Worm (Caenorhabditis elegans) whole organism, early embryonic: ENCODE data around the gene F11D5.1.

ENCODE experiments used
- F13C5.2 ChIP-seq: sonication (generic microtip); optimal IDR thresholded peaks from 2 replicates; lab custom pipeline; 2017; ENCODE audit warnings: mild to moderate bottlenecking, missing genetic modification characterization, inconsistent platforms, missing compliant biosample characterization
- ama-1 ChIP-seq: fragments of 150-350 bp; optimal IDR thresholded peaks from 2 replicates; lab custom pipeline; 2014
- ceh-13 ChIP-seq: fragments of 200-800 bp; sonication (Bioruptor generic); optimal IDR thresholded peaks from 2 replicates; lab custom pipeline; 2018; ENCODE audit warnings: mild to moderate bottlenecking, missing genetic modification characterization, missing compliant biosample characterization
- ceh-36 ChIP-seq: sonication (generic microtip); optimal IDR thresholded peaks from 2 replicates; lab custom pipeline; 2016; ENCODE audit warnings: missing genetic modification characterization, inconsistent platforms, missing compliant biosample characterization
- ets-7 ChIP-seq: sonication (generic microtip); optimal IDR thresholded peaks from 2 replicates; lab custom pipeline; 2016; ENCODE audit warnings: missing genotype, missing genetic modification characterization, missing compliant biosample characterization
- hnd-1 ChIP-seq: sonication (generic microtip); optimal IDR thresholded peaks from 2 replicates; lab custom pipeline; 2016; ENCODE audit warnings: missing genetic modification characterization, missing compliant biosample characterization
- pes-1 ChIP-seq: fragments of 200-800 bp; sonication (Bioruptor generic); IDR thresholded peaks from 2 replicates; pipeline ENCODE4 v1.3.6; 2022; ENCODE audit warnings: missing genetic modification reagents, missing genetic modification characterization, missing compliant biosample characterization
- scrt-1 ChIP-seq: fragments of 200-800 bp; sonication (Bioruptor generic); IDR thresholded peaks from 2 replicates; pipeline ENCODE4 v1.3.6; 2022; ENCODE audit warnings: missing genetic modification characterization, missing compliant biosample characterization
- sea-1 ChIP-seq: fragments of 200-800 bp; sonication (Bioruptor generic); conservative IDR thresholded peaks from 2 replicates; pipeline ENCODE4 v1.3.6; 2022; ENCODE audit warnings: missing genetic modification characterization, missing compliant biosample characterization
- tbx-11 ChIP-seq: fragments of 200-800 bp; sonication (Bioruptor generic); IDR thresholded peaks from 2 replicates; pipeline ENCODE4 v1.3.6; 2022; ENCODE audit warnings: missing genetic modification characterization, missing compliant biosample characterization
- tra-4 ChIP-seq: sonication (generic microtip); optimal IDR thresholded peaks from 2 replicates; lab custom pipeline; 2017; ENCODE audit warnings: missing genetic modification characterization, missing compliant biosample characterization

- TF ChIP-seq ceh-13 (no peak), ama-1 (lab: Kevin White, UChicago) (no peak), pes-1 (GFP tag; lab: Robert Waterston, UW) (no peak), F13C5.2 (tag; lab: Kevin White, UChicago) (no peak), scrt-1 (GFP tag; lab: Robert Waterston, UW) (no peak), ets-7 (tag; lab: Kevin White, UChicago) (no peak), tbx-11 (GFP tag; lab: Robert Waterston, UW) (no peak), ceh-36 (no peak), tra-4 (tag; lab: Kevin White, UChicago) (no peak), sea-1 (GFP tag; lab: Robert Waterston, UW) (no peak), hnd-1 (tag; lab: Kevin White, UChicago) (no peak)
These were observed 63.8 kb downstream of the F11D5.1 start for ce11 chrX:3396735-3397134.
